Fruit fly (Drosophila melanogaster) whole organism: Measurements from ENCODE around the gene Kah.

Experiments used
- CG8478 ChIP-seq: fragments of >200 bp; optimal IDR thresholded peaks from 2 replicates; lab custom pipeline; 2018; ENCODE audit warnings: inconsistent platforms
- Dll ChIP-seq: fragments of >200 bp; optimal IDR thresholded peaks from 2 replicates; lab custom pipeline; 2017
- EcR ChIP-seq, 2 experiments: fragments of >200 bp; optimal IDR thresholded peaks; 2 replicates each; lab custom pipeline; 2017; ENCODE audit warnings: missing biosample characterization in 2 of 2, missing genetic modification characterization in 2 of 2, missing genetic modification reagents in 2 of 2
- pan ChIP-seq: fragments of >200 bp; optimal IDR thresholded peaks from 2 replicates; lab custom pipeline; 2017
- psq ChIP-seq: fragments of >200 bp; optimal IDR thresholded peaks from 2 replicates; lab custom pipeline; 2017
- usp ChIP-seq: fragments of >200 bp; optimal IDR thresholded peaks from 2 replicates; lab custom pipeline; 2017; ENCODE audit warnings: missing biosample characterization, missing genetic modification characterization, mixed read lengths

Gene Kah

dm6 chr3L:539383-540088 is 49.5 kb downstream of the Kah start:
- TF ChIP-seq pan (no peak), psq (no peak), CG8478 (lab: Kevin White, UChicago) (no peak), Dll (lab: Kevin White, UChicago) (no peak), usp (GFP tag; lab: Kevin White, UChicago) (no peak), EcR (GFP tag; optimal IDR thresholded peaks at IDR 0.05; lab: Kevin White, UChicago) (no peak)

dm6 chr3L:536104-536503 is 53.0 kb downstream of the Kah start:
- TF ChIP-seq usp (GFP tag; lab: Kevin White, UChicago) (no peak), EcR (GFP tag; optimal IDR thresholded peaks at IDR 0.05; lab: Kevin White, UChicago) (no peak), psq (no peak), CG8478 (lab: Kevin White, UChicago) (no peak), pan (no peak), Dll (lab: Kevin White, UChicago) (no peak)

DNA sequence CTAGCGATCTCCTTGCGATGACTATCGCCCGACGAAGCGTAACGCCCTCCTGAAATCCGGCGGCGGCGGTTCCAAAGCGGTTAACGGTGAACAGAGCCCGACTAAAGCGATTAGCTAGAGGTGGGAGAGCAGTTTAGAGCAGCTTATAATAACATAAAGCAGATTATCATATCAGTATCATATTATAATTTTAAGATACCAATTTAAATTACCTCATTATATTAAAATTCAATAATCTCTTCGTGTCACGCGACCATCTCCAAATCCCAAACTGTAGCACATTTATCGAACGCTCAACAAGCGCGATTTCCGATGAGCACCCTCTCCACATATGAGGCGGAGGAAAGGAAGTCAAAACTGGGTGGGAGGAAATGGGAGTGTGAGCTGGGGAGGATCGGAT is 55.3 kb downstream of the Kah start:
- TF ChIP-seq psq: no peak
- TF ChIP-seq CG8478 (lab: Kevin White, UChicago): no peak
- TF ChIP-seq EcR (GFP tag; optimal IDR thresholded peaks at IDR 0.05; lab: Kevin White, UChicago): no peak
- no peak for TF ChIP-seq pan
- no peak for TF ChIP-seq Dll (lab: Kevin White, UChicago)
- TF ChIP-seq usp (GFP tag; lab: Kevin White, UChicago): no peak
